Fruit fly (Drosophila melanogaster): ENCODE results near the gene Svip.

Gene Svip

DNA sequence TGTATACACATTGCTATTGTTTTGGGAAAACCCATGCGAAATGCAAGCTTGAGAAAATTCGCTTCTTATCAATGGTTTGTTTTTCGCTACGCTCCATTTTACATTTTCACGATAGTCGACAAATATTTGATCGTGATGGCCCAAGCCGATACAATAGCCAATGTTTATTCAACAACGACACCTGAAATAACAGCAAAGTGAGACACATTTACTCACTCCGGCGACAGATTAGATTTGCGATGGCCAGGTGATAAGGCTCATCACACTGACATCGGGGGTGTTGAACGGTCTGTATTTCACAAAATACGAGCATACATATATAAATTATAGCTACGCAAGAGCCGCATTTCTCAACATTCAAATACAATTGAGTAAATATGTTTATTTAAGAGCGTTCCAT is 38.4 kb downstream of the Svip start (continued):
- no peak for TF ChIP-seq CG15073 (GFP tag; optimal IDR thresholded peaks at IDR 0.05)
- TF ChIP-seq sens (GFP tag), result peak; percentile 52
- no peak for TF ChIP-seq ken (GFP tag; IDR thresholded peaks at IDR 0.05)
- no peak for TF ChIP-seq wor (GFP tag; IDR thresholded peaks at IDR 0.05)
- 0 out of 2 replicates have a peak, but pooled peaks have one; percentile 31 for TF ChIP-seq Nf-YA (GFP tag; IDR thresholded peaks at IDR 0.05)
- peak; percentile 70 for TF ChIP-seq CG8388 (GFP tag; optimal IDR thresholded peaks at IDR 0.05)
- no peak for TF ChIP-seq corto (GFP tag; optimal IDR thresholded peaks at IDR 0.05)
- peak; percentile 67 for TF ChIP-seq CG7556 (GFP tag; optimal IDR thresholded peaks at IDR 0.05)
- peak; percentile 18 for TF ChIP-seq Bdp1 (GFP tag; optimal IDR thresholded peaks at IDR 0.05)
- peak; percentile 21 for TF ChIP-seq grau (tag; optimal IDR thresholded peaks at IDR 0.05)
- TF ChIP-seq Nf-YB (GFP tag; optimal IDR thresholded peaks at IDR 0.05), result no peak
- TF ChIP-seq CG1603 (tag; optimal IDR thresholded peaks at IDR 0.05), result no peak
- TF ChIP-seq CG43689 (GFP tag; IDR thresholded peaks at IDR 0.05), result no peak
- peak; percentile 36 for TF ChIP-seq CG17385 (GFP tag; optimal IDR thresholded peaks at IDR 0.05)
- no peak for TF ChIP-seq CG6175 (GFP tag; IDR thresholded peaks at IDR 0.05)
- peak; percentile 30 for TF ChIP-seq YL-1 (GFP tag; optimal IDR thresholded peaks at IDR 0.05)
- no peak for TF ChIP-seq Hr39 (optimal IDR thresholded peaks at IDR 0.05)
- TF ChIP-seq CG2116 (GFP tag; optimal IDR thresholded peaks at IDR 0.05), result peak; percentile 11
- no peak for TF ChIP-seq cg (GFP tag; optimal IDR thresholded peaks at IDR 0.05)
- peak; percentile 29 for TF ChIP-seq salm (tag; optimal IDR thresholded peaks at IDR 0.05)
- no peak for TF ChIP-seq CG9437 (GFP tag; optimal IDR thresholded peaks at IDR 0.05)
- TF ChIP-seq CG31388 (GFP tag; optimal IDR thresholded peaks at IDR 0.05), result no peak
- TF ChIP-seq Kr (GFP tag; optimal IDR thresholded peaks at IDR 0.05), result peak; percentile 2
- no peak for TF ChIP-seq pum (GFP tag; optimal IDR thresholded peaks at IDR 0.05)
- no peak for TF ChIP-seq Poxn (GFP tag; IDR thresholded peaks at IDR 0.05)
- peak; percentile 86 for TF ChIP-seq Side (GFP tag; optimal IDR thresholded peaks at IDR 0.05)
- TF ChIP-seq CG8281 (tag; optimal IDR thresholded peaks at IDR 0.05), result peak; percentile 32
- TF ChIP-seq Fer2 (tag; optimal IDR thresholded peaks at IDR 0.05), result peak; percentile 59
- TF ChIP-seq wdn (GFP tag; IDR thresholded peaks at IDR 0.05), result 0 out of 2 replicates have a peak, but pooled peaks have one; percentile 28
- 0 out of 2 replicates have a peak, but pooled peaks have one; percentile 6 for TF ChIP-seq CG11696 (GFP tag; IDR thresholded peaks at IDR 0.05)
- TF ChIP-seq Mad (GFP tag; optimal IDR thresholded peaks at IDR 0.05), result no peak
- no peak for TF ChIP-seq CG4360 (GFP tag; IDR thresholded peaks at IDR 0.05)
- peak; percentile 58 for TF ChIP-seq Blimp-1 (GFP tag; optimal IDR thresholded peaks at IDR 0.05)
- peak; percentile 5; the same call in 1 of the 3 replicates for TF ChIP-seq CG3726 (GFP tag; IDR thresholded peaks at IDR 0.05)
- no peak for TF ChIP-seq phol (tag; optimal IDR thresholded peaks at IDR 0.05)
- TF ChIP-seq ham (GFP tag; IDR thresholded peaks at IDR 0.05), result peak; percentile 31; the same call in 1 of the 2 replicates
- 0 out of 2 replicates have a peak, but pooled peaks have one; percentile 18 for TF ChIP-seq al (GFP tag; IDR thresholded peaks at IDR 0.05)
- no peak for TF ChIP-seq CG18011 (GFP tag; optimal IDR thresholded peaks at IDR 0.05)
- no peak for TF ChIP-seq tna (GFP tag; IDR thresholded peaks at IDR 0.05; ENCODE audit: partially characterized antibody)
- TF ChIP-seq CG9727 (GFP tag; optimal IDR thresholded peaks at IDR 0.05), result peak; percentile 69
- TF ChIP-seq Dip3 (GFP tag; optimal IDR thresholded peaks at IDR 0.05), result no peak
- TF ChIP-seq H2.0 (GFP tag; IDR thresholded peaks at IDR 0.05), result no peak
- TF ChIP-seq Neu2 (GFP tag; optimal IDR thresholded peaks at IDR 0.05; ENCODE audit: borderline replicate concordance), result no peak
- peak; percentile 91 for TF ChIP-seq CG3281 (GFP tag; optimal IDR thresholded peaks at IDR 0.05)
- TF ChIP-seq Sox102F (GFP tag; optimal IDR thresholded peaks at IDR 0.05), result peak; percentile 1
- TF ChIP-seq danr (GFP tag; IDR thresholded peaks at IDR 0.05), result no peak
- TF ChIP-seq Adf1 (GFP tag; IDR thresholded peaks at IDR 0.05), result no peak; the same call in 1 of the 2 replicates
- peak; percentile 80 for TF ChIP-seq CG13894 (tag; optimal IDR thresholded peaks at IDR 0.05)
- peak; percentile 71 for TF ChIP-seq CG10654 (GFP tag; optimal IDR thresholded peaks at IDR 0.05)
- TF ChIP-seq CG3838 (GFP tag; optimal IDR thresholded peaks at IDR 0.05), result no peak
- TF ChIP-seq GATAe (GFP tag; conservative IDR thresholded peaks at IDR 0.05), result peak; percentile 23; the same call in 1 of the 2 replicates
